Fruit fly (Drosophila melanogaster): Measurements from ENCODE around the gene spri.

Gene spri

dm6 chrX:10570142-10570756 is 15.0 kb downstream of the spri start (continued):
- TF ChIP-seq CG10565 (GFP tag; optimal IDR thresholded peaks at IDR 0.05) (no peak), HHEX (GFP tag; optimal IDR thresholded peaks at IDR 0.05) (peak; percentile 54), stc (GFP tag; IDR thresholded peaks at IDR 0.05) (peak; percentile 23; the same call in 1 of the 2 replicates), eve (GFP tag; optimal IDR thresholded peaks at IDR 0.05) (no peak), odd (GFP tag; optimal IDR thresholded peaks at IDR 0.05) (peak; percentile 10), rib (GFP tag; IDR thresholded peaks at IDR 0.05) (no peak), CG14441 (GFP tag; IDR thresholded peaks at IDR 0.05) (no peak; the same call in 1 of the 2 replicates), CG31365 (tag; optimal IDR thresholded peaks at IDR 0.05) (no peak), fd96Cb (tag; optimal IDR thresholded peaks at IDR 0.05) (peak; percentile 64), kni (GFP tag; optimal IDR thresholded peaks at IDR 0.05) (no peak), CG7357 (GFP tag; IDR thresholded peaks at IDR 0.05) (peak; percentile 40; the same call in 1 of the 3 replicates), dmrt11E (tag; optimal IDR thresholded peaks at IDR 0.05) (no peak), Myb (GFP tag; optimal IDR thresholded peaks at IDR 0.05) (no peak), Sox102F (GFP tag; optimal IDR thresholded peaks at IDR 0.05) (peak; percentile 80), CG3847 (GFP tag; IDR thresholded peaks at IDR 0.05) (peak; percentile 42; the same call in 1 of the 2 replicates), Ravus (GFP tag; IDR thresholded peaks at IDR 0.05) (no peak), Rfx (GFP tag; IDR thresholded peaks at IDR 0.05) (0 out of 2 replicates have a peak, but pooled peaks have one; percentile 39), CG10366 (GFP tag; IDR thresholded peaks at IDR 0.05) (peak; percentile 55; the same call in 1 of the 2 replicates), CG10431 (GFP tag; optimal IDR thresholded peaks at IDR 0.05) (no peak), CG12236 (GFP tag; optimal IDR thresholded peaks at IDR 0.05) (no peak), zf30C (GFP tag; optimal IDR thresholded peaks at IDR 0.05) (no peak), tna (GFP tag; IDR thresholded peaks at IDR 0.05; ENCODE audit: partially characterized antibody) (no peak), peb (GFP tag; IDR thresholded peaks at IDR 0.05) (0 out of 2 replicates have a peak, but pooled peaks have one; percentile 15), CG12942 (GFP tag; optimal IDR thresholded peaks at IDR 0.05) (peak; percentile 16), amos (GFP tag; IDR thresholded peaks at IDR 0.05; ENCODE audit: partially characterized antibody) (no peak), gce (GFP tag; IDR thresholded peaks at IDR 0.05) (0 out of 3 replicates have a peak, but pooled peaks have one; percentile 56), CG14014 (GFP tag; IDR thresholded peaks at IDR 0.05) (0 out of 2 replicates have a peak, but pooled peaks have one; percentile 11), CG1832 (GFP tag; optimal IDR thresholded peaks at IDR 0.05) (no peak), CG4360 (GFP tag; IDR thresholded peaks at IDR 0.05) (no peak), CG13296 (GFP tag; optimal IDR thresholded peaks at IDR 0.05) (no peak), CG10267 (tag; optimal IDR thresholded peaks at IDR 0.05) (no peak), Adf1 (GFP tag; IDR thresholded peaks at IDR 0.05) (no peak), CG8944 (GFP tag; optimal IDR thresholded peaks at IDR 0.05) (peak; percentile 25), CG8089 (GFP tag; optimal IDR thresholded peaks at IDR 0.05) (peak; percentile 30), CG3407 (GFP tag; optimal IDR thresholded peaks at IDR 0.05) (peak; percentile 8), gcm (GFP tag; optimal IDR thresholded peaks at IDR 0.05) (no peak), YL-1 (GFP tag; optimal IDR thresholded peaks at IDR 0.05) (no peak), PHDP (tag; optimal IDR thresholded peaks at IDR 0.05) (peak; percentile 56), E2f2 (GFP tag; IDR thresholded peaks at IDR 0.05) (peak; percentile 15; the same call in 1 of the 2 replicates), slp2 (GFP tag; optimal IDR thresholded peaks at IDR 0.05) (peak; percentile 24), Jarid2 (GFP tag; optimal IDR thresholded peaks at IDR 0.05) (peak; percentile 26), Atf3 (GFP tag; optimal IDR thresholded peaks at IDR 0.05) (peak; percentile 31), CG10543 (GFP tag; optimal IDR thresholded peaks at IDR 0.05) (no peak), dpn (GFP tag; optimal IDR thresholded peaks at IDR 0.05) (peak; percentile 23 to 66), CG1024 (GFP tag; IDR thresholded peaks at IDR 0.05) (no peak), oc (tag; optimal IDR thresholded peaks at IDR 0.05) (no peak), CG16779 (GFP tag; IDR thresholded peaks at IDR 0.05) (no peak), mld (GFP tag; IDR thresholded peaks at IDR 0.05; ENCODE audit: partially characterized antibody) (no peak), H2.0 (GFP tag; IDR thresholded peaks at IDR 0.05) (0 out of 2 replicates have a peak, but pooled peaks have one; percentile 19)

Measured in whole organism, embryonic.